Worm (Caenorhabditis elegans): Measurements from ENCODE around the gene Y45F10B.12.

ce11 chrIV:13538901-13539300 is 48.4 kb upstream of the Y45F10B.12 start:
- no peak for TF ChIP-seq nfya-1 (tag; optimal IDR thresholded peaks at IDR 0.05; ENCODE audit: borderline replicate concordance, insufficient read depth)
- no peak for TF ChIP-seq lin-26 (GFP tag; IDR thresholded peaks at IDR 0.05)
- no peak for TF ChIP-seq B0035.1 (tag; optimal IDR thresholded peaks at IDR 0.05)
- TF ChIP-seq ceh-100 (GFP tag; IDR thresholded peaks at IDR 0.05): no peak
- TF ChIP-seq snpc-4 (GFP tag; optimal IDR thresholded peaks at IDR 0.05): peak; percentile 69
- peak in 3 of 4 experiments; percentile 79 to 87 (median 87) for TF ChIP-seq snpc-4 (tag; optimal IDR thresholded peaks at IDR 0.05)

Measured in whole organism, young adult.